Fruit fly (Drosophila melanogaster) whole organism: ENCODE measurements around the gene mthl1.

Source experiments
- CG8478 ChIP-seq: fragments of >200 bp; optimal IDR thresholded peaks from 2 replicates; lab custom pipeline; 2018; ENCODE audit warnings: inconsistent platforms
- psq ChIP-seq: fragments of >200 bp; optimal IDR thresholded peaks from 2 replicates; lab custom pipeline; 2017

DNA sequence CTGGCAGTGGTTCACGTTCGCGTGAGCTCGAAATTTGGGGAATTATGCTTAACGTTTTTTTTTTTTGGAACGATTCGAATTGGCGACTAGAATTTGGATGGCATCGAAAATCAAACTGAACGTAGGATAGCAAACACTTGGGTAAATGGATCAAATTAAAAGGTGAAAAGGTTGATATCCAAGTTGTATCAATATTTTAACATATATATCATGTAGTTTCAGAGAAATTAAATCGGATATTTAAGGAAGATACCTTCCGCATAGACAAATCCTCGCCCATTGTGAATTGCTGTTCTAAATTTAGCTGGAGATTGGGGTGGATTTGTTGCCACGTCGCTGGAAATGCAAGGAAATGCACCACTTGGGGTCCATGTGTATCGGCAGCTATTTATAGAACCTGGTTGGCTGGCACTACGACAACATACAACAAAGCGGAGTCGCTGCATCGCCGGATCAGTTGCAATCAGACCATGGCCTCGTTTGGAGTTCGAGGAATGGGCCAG lies 38.1 kb downstream of the mthl1 start, which contains the start of the genes CG13010 and sing:
- TF ChIP-seq CG8478 (lab: Kevin White, UChicago) (no peak), psq (no peak)
